Worm (Caenorhabditis elegans) whole organism, L3 larva: Measurements from ENCODE around the gene cest-13.
A peak's percentile ranks its signal among the peaks of the same experiment; 100 is the strongest.

Source experiments
- aly-2 ChIP-seq: fragments of 150-350 bp; optimal IDR thresholded peaks from 2 replicates; lab custom pipeline; 2014; ENCODE audit warnings: missing biosample characterization, missing genetic modification characterization
- ama-1 ChIP-seq: fragments of 150-350 bp; optimal IDR thresholded peaks from 2 replicates; lab custom pipeline; 2018
- ceh-16 ChIP-seq: sonication (generic microtip); optimal IDR thresholded peaks from 2 replicates; lab custom pipeline; 2017; ENCODE audit warnings: missing biosample characterization, missing genetic modification characterization
- ceh-28 ChIP-seq: fragments of 150-350 bp; optimal IDR thresholded peaks from 2 replicates; lab custom pipeline; 2014; ENCODE audit warnings: missing biosample characterization, missing genetic modification reagents, missing genetic modification characterization
- ceh-82 ChIP-seq: fragments of 150-350 bp; optimal IDR thresholded peaks from 2 replicates; lab custom pipeline; 2014; ENCODE audit warnings: missing biosample characterization, missing genetic modification characterization
- ceh-9 ChIP-seq: sonication (generic microtip); optimal IDR thresholded peaks from 2 replicates; lab custom pipeline; 2018; ENCODE audit warnings: missing biosample characterization, missing genetic modification characterization
- egl-27 ChIP-seq: sonication (generic microtip); optimal IDR thresholded peaks from 4 replicates; lab custom pipeline; 2017; ENCODE audit warnings: missing biosample characterization, missing genetic modification reagents, missing genetic modification characterization
- egl-5 ChIP-seq: fragments of 150-350 bp; optimal IDR thresholded peaks from 2 replicates; lab custom pipeline; 2017; ENCODE audit warnings: missing biosample characterization, missing genetic modification reagents, missing genetic modification characterization, inconsistent platforms
- elt-1 ChIP-seq: fragments of 150-350 bp; optimal IDR thresholded peaks from 2 replicates; lab custom pipeline; 2014; ENCODE audit warnings: missing biosample characterization, missing genetic modification characterization
- elt-2 ChIP-seq: sonication (generic microtip); optimal IDR thresholded peaks from 2 replicates; lab custom pipeline; 2016; ENCODE audit warnings: missing genetic modification reagents, mild to moderate bottlenecking, missing genetic modification characterization, missing compliant biosample characterization
- elt-3 ChIP-seq, 3 experiments: fragments of 150-350 bp in 1 of 3; sonication (generic microtip) in 2 of 3; optimal IDR thresholded peaks; 2 replicates in 2 of 3; 4 replicates in 1 of 3; lab custom pipeline; 2014 to 2017; ENCODE audit warnings: missing biosample characterization in 3 of 3, missing genetic modification characterization in 3 of 3
- eor-1 ChIP-seq, 2 experiments: fragments of 150-350 bp; optimal IDR thresholded peaks; 2 replicates each; lab custom pipeline; 2014 to 2018; ENCODE audit warnings: missing biosample characterization in 2 of 2, missing genetic modification characterization in 2 of 2
- fkh-10 ChIP-seq: sonication (generic microtip); optimal IDR thresholded peaks from 2 replicates; lab custom pipeline; 2017; ENCODE audit warnings: missing biosample characterization, missing genetic modification reagents, missing genetic modification characterization
- fos-1 ChIP-seq: fragments of 150-350 bp; optimal IDR thresholded peaks from 2 replicates; lab custom pipeline; 2014; ENCODE audit warnings: missing biosample characterization, missing genetic modification characterization
- hmg-11 ChIP-seq: sonication (generic microtip); optimal IDR thresholded peaks from 2 replicates; lab custom pipeline; 2016; ENCODE audit warnings: missing genetic modification characterization, missing compliant biosample characterization
- jun-1 ChIP-seq: fragments of 150-350 bp; optimal IDR thresholded peaks from 2 replicates; lab custom pipeline; 2014; ENCODE audit warnings: missing biosample characterization, missing genetic modification reagents, missing genetic modification characterization
- lin-15B ChIP-seq: fragments of 150-350 bp; optimal IDR thresholded peaks from 2 replicates; lab custom pipeline; 2014; ENCODE audit warnings: missing biosample characterization, missing genetic modification characterization
- mml-1 ChIP-seq: fragments of 150-350 bp; sonication (generic microtip); optimal IDR thresholded peaks from 3 replicates; lab custom pipeline; 2014; ENCODE audit warnings: missing biosample characterization, missing genetic modification characterization
- nfya-1 ChIP-seq: sonication (generic microtip); optimal IDR thresholded peaks from 2 replicates; lab custom pipeline; 2017; ENCODE audit warnings: missing genetic modification characterization, mild to moderate bottlenecking, missing compliant biosample characterization, antibody characterized with exemption, moderate library complexity; ENCODE audit not compliant: insufficient read depth
- nhr-11 ChIP-seq: fragments of 150-350 bp; optimal IDR thresholded peaks from 2 replicates; lab custom pipeline; 2014; ENCODE audit warnings: missing biosample characterization, missing genetic modification characterization
- nhr-23 ChIP-seq: fragments of 150-350 bp; optimal IDR thresholded peaks from 2 replicates; lab custom pipeline; 2014; ENCODE audit warnings: missing biosample characterization, missing genetic modification reagents, missing genetic modification characterization
- nhr-25 ChIP-seq: sonication (generic microtip); optimal IDR thresholded peaks from 2 replicates; lab custom pipeline; 2017; ENCODE audit warnings: missing biosample characterization, missing genetic modification characterization
- nhr-28 ChIP-seq: fragments of 150-350 bp; optimal IDR thresholded peaks from 2 replicates; lab custom pipeline; 2014; ENCODE audit warnings: missing biosample characterization, missing genetic modification characterization
- nhr-43 ChIP-seq: sonication (generic microtip); optimal IDR thresholded peaks from 2 replicates; lab custom pipeline; 2016; ENCODE audit warnings: mild to moderate bottlenecking, missing genetic modification characterization, missing compliant biosample characterization; ENCODE audit not compliant: poor library complexity, severe bottlenecking
- nhr-67 ChIP-seq: fragments of 150-350 bp; optimal IDR thresholded peaks from 2 replicates; lab custom pipeline; 2014; ENCODE audit warnings: missing biosample characterization, missing genetic modification characterization
- nhr-77 ChIP-seq: fragments of 150-350 bp; optimal IDR thresholded peaks from 2 replicates; lab custom pipeline; 2014; ENCODE audit warnings: missing biosample characterization, missing genetic modification characterization
- pha-4 ChIP-seq: fragments of 150-350 bp; optimal IDR thresholded peaks from 2 replicates; lab custom pipeline; 2014; ENCODE audit warnings: missing biosample characterization, missing genetic modification reagents, missing genetic modification characterization
- pqm-1 ChIP-seq: fragments of 150-350 bp; optimal IDR thresholded peaks from 2 replicates; lab custom pipeline; 2017; ENCODE audit warnings: missing biosample characterization, missing genetic modification characterization, inconsistent platforms
- sea-2 ChIP-seq: fragments of 150-350 bp; sonication (generic microtip); optimal IDR thresholded peaks from 4 replicates; lab custom pipeline; 2014; ENCODE audit warnings: missing biosample characterization, missing genetic modification reagents, missing genetic modification characterization
- skn-1 ChIP-seq: fragments of 150-350 bp; optimal IDR thresholded peaks from 2 replicates; lab custom pipeline; 2014; ENCODE audit warnings: missing biosample characterization, missing genetic modification characterization
- tbx-2 ChIP-seq: sonication (generic microtip); optimal IDR thresholded peaks from 2 replicates; lab custom pipeline; 2016; ENCODE audit warnings: mild to moderate bottlenecking, missing genetic modification characterization, missing compliant biosample characterization
- zag-1 ChIP-seq: fragments of 150-350 bp; optimal IDR thresholded peaks from 2 replicates; lab custom pipeline; 2014; ENCODE audit warnings: missing biosample characterization, missing genetic modification characterization

The cest-13 gene

DNA sequence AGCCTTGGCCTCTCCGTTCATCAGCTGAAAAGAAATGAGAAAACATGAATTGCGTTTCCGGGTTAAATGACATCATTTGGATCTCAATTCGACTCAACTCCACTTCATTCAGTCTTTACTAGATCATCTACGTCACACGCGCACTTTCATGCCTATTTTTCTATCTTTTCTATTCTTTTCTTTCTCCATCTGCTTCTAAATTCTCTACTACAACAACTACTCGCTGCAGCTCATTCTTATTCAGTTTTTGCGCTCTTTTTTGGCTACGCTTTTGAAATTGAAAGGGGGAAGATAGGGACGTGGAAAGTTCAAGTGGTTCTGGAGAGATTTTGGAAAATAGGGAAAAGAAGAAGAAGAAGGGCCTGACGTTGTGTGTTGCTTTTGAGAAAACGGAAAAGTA is 8.5 kb downstream of the cest-13 start:
- peak; percentile 49 for TF ChIP-seq tbx-2 (tag; lab: Kevin White, UChicago)
- TF ChIP-seq nfya-1: peak; percentile 62
- TF ChIP-seq eor-1 (tag; optimal IDR thresholded peaks at IDR 0.05; lab: Kevin White, UChicago): no peak
- peak; percentile 22 for TF ChIP-seq nhr-23 (tag; lab: Kevin White, UChicago)
- TF ChIP-seq ama-1: peak; percentile 22
- peak; percentile 89 for TF ChIP-seq fkh-10 (GFP tag; lab: Kevin White, UChicago)
- no peak for TF ChIP-seq fos-1
- no peak for TF ChIP-seq ceh-82 (tag; lab: Kevin White, UChicago)
- TF ChIP-seq, all 47 proteins: peak for 5

ce11 chrX:13770508-13770978 is 10.5 kb downstream of the cest-13 start, which contains the start of gene nkb-3:
TSS of gene nkb-3 (minus strand) at chrX:13770558.
- TF ChIP-seq egl-27 (no peak), nhr-77 (no peak), aly-2 (tag; lab: Kevin White, UChicago) (no peak), elt-3 (tag; optimal IDR thresholded peaks at IDR 0.05; lab: Kevin White, UChicago) (no peak), pha-4 (tag; lab: Kevin White, UChicago) (no peak), zag-1 (no peak), eor-1 (tag; optimal IDR thresholded peaks at IDR 0.05; lab: Kevin White, UChicago) (no peak), skn-1 (tag; lab: Kevin White, UChicago) (no peak), nhr-25 (tag; lab: Kevin White, UChicago) (no peak), nhr-28 (tag; lab: Kevin White, UChicago) (no peak), elt-1 (tag; lab: Kevin White, UChicago) (no peak), ceh-9 (tag; lab: Kevin White, UChicago) (no peak), egl-5 (no peak), ceh-16 (tag; lab: Kevin White, UChicago) (no peak), nhr-67 (no peak)
- TF ChIP-seq, all 47 proteins: peak for 0

ce11 chrX:13772734-13773133 is 12.7 kb downstream of the cest-13 start:
- TF ChIP-seq pqm-1: peak; percentile 84
- no peak for TF ChIP-seq nhr-23 (tag; lab: Kevin White, UChicago)
- peak; percentile 95 for TF ChIP-seq elt-2 (tag; lab: Kevin White, UChicago)
- TF ChIP-seq jun-1 (tag; lab: Kevin White, UChicago): peak; percentile 4
- peak; percentile 67 for TF ChIP-seq skn-1 (tag; lab: Kevin White, UChicago)

- no peak for TF ChIP-seq ceh-28 (tag; lab: Kevin White, UChicago)
- TF ChIP-seq lin-15B: no peak
- TF ChIP-seq pha-4 (tag; lab: Kevin White, UChicago): peak; percentile 26
- peak; percentile 75 for TF ChIP-seq pqm-1
- peak; percentile 86 for TF ChIP-seq elt-2 (tag; lab: Kevin White, UChicago)
Observed at ce11 chrX:13774144-13774543, 14.1 kb downstream of the cest-13 start.

- TF ChIP-seq elt-2 (tag; lab: Kevin White, UChicago) (peak; percentile 61), mml-1 (no peak), lin-15B (no peak), egl-5 (no peak), nhr-11 (tag; lab: Kevin White, UChicago) (no peak)
Observed at ce11 chrX:13775508-13775907, 15.5 kb downstream of the cest-13 start.

ce11 chrX:13781445-13782073 is 21.5 kb downstream of the cest-13 start:
- TF ChIP-seq hmg-11 (tag; lab: Kevin White, UChicago): peak; percentile 10
- TF ChIP-seq tbx-2 (tag; lab: Kevin White, UChicago): peak; percentile 11
- TF ChIP-seq elt-2 (tag; lab: Kevin White, UChicago): peak; percentile 13
- no peak for TF ChIP-seq sea-2 (GFP tag; lab: Kevin White, UChicago)
- peak; percentile 35 for TF ChIP-seq nfya-1
- TF ChIP-seq nhr-43 (tag; lab: Kevin White, UChicago): peak; percentile 80
- no peak for TF ChIP-seq ceh-9 (tag; lab: Kevin White, UChicago)
